Worm (Caenorhabditis elegans) whole organism, late embryonic: ENCODE measurements around the gene F59D12.2.
A peak's percentile ranks its signal among the peaks of the same experiment; 100 is the strongest.

Experiments
- C38D4.7 ChIP-seq: fragments of 200-800 bp; sonication (Bioruptor generic); optimal IDR thresholded peaks from 2 replicates; lab custom pipeline; 2018; ENCODE audit warnings: mild to moderate bottlenecking, missing genetic modification characterization, moderate library complexity, missing compliant biosample characterization
- F13H6.1 ChIP-seq: sonication (generic microtip); optimal IDR thresholded peaks from 2 replicates; lab custom pipeline; 2016; ENCODE audit warnings: missing genetic modification characterization, missing compliant biosample characterization
- K02D7.2 ChIP-seq: sonication (generic microtip); optimal IDR thresholded peaks from 2 replicates; lab custom pipeline; 2017; ENCODE audit warnings: mild to moderate bottlenecking, missing genetic modification characterization, missing compliant biosample characterization
- K09A11.1 ChIP-seq: sonication (generic microtip); optimal IDR thresholded peaks from 2 replicates; lab custom pipeline; 2017; ENCODE audit warnings: antibody characterized with exemption, mild to moderate bottlenecking, missing genetic modification characterization, missing compliant biosample characterization; ENCODE audit not compliant: insufficient read depth
- T23F11.4 ChIP-seq: fragments of 200-800 bp; sonication (Bioruptor generic); optimal IDR thresholded peaks from 2 replicates; lab custom pipeline; 2018; ENCODE audit warnings: mild to moderate bottlenecking, missing genetic modification characterization, missing compliant biosample characterization
- Y22D7AL.16 ChIP-seq: sonication (generic microtip); optimal IDR thresholded peaks from 2 replicates; lab custom pipeline; 2016; ENCODE audit warnings: missing genetic modification characterization, missing compliant biosample characterization
- ama-1 ChIP-seq: fragments of 150-350 bp; optimal IDR thresholded peaks from 2 replicates; lab custom pipeline; 2014
- ceh-14 ChIP-seq: sonication (generic microtip); optimal IDR thresholded peaks from 2 replicates; lab custom pipeline; 2016; ENCODE audit warnings: missing genotype, missing genetic modification characterization, missing compliant biosample characterization
- ceh-18 ChIP-seq: sonication (generic microtip); optimal IDR thresholded peaks from 2 replicates; lab custom pipeline; 2016; ENCODE audit warnings: missing genetic modification characterization, missing compliant biosample characterization
- ceh-22 ChIP-seq: sonication (generic microtip); optimal IDR thresholded peaks from 2 replicates; lab custom pipeline; 2017; ENCODE audit warnings: missing biosample characterization, missing genetic modification characterization
- ceh-30 ChIP-seq: fragments of 150-350 bp; optimal IDR thresholded peaks from 2 replicates; lab custom pipeline; 2014; ENCODE audit warnings: missing biosample characterization, missing genetic modification characterization
- ceh-34 ChIP-seq: sonication (generic microtip); optimal IDR thresholded peaks from 2 replicates; lab custom pipeline; 2016; ENCODE audit warnings: mild to moderate bottlenecking, missing genetic modification characterization, missing compliant biosample characterization
- ceh-45 ChIP-seq: fragments of 200-800 bp; sonication (Bioruptor generic); IDR thresholded peaks from 2 replicates; pipeline ENCODE4 v1.3.6; 2022; ENCODE audit warnings: missing genetic modification reagents, missing genetic modification characterization, missing compliant biosample characterization
- ceh-48 ChIP-seq: sonication (generic microtip); optimal IDR thresholded peaks from 2 replicates; lab custom pipeline; 2016; ENCODE audit warnings: missing genetic modification characterization, inconsistent platforms, missing compliant biosample characterization
- ceh-9 ChIP-seq: sonication (generic microtip); optimal IDR thresholded peaks from 2 replicates; lab custom pipeline; 2016; ENCODE audit warnings: mild to moderate bottlenecking, missing genetic modification characterization, inconsistent platforms, missing compliant biosample characterization
- elt-2 ChIP-seq: sonication (generic microtip); optimal IDR thresholded peaks from 2 replicates; lab custom pipeline; 2016; ENCODE audit warnings: missing genetic modification reagents, missing genetic modification characterization, missing compliant biosample characterization
- elt-4 ChIP-seq: sonication (generic microtip); optimal IDR thresholded peaks from 2 replicates; lab custom pipeline; 2016; ENCODE audit warnings: missing genetic modification characterization, missing compliant biosample characterization
- eyg-1 ChIP-seq: sonication (generic microtip); optimal IDR thresholded peaks from 2 replicates; lab custom pipeline; 2016; ENCODE audit warnings: missing genotype, missing genetic modification characterization, missing compliant biosample characterization
- fax-1 ChIP-seq: sonication (generic microtip); optimal IDR thresholded peaks from 2 replicates; lab custom pipeline; 2016; ENCODE audit warnings: missing genotype, missing genetic modification characterization, missing compliant biosample characterization
- gmeb-2 ChIP-seq: sonication (generic microtip); optimal IDR thresholded peaks from 2 replicates; lab custom pipeline; 2016; ENCODE audit warnings: missing genetic modification characterization, inconsistent platforms, missing compliant biosample characterization
- hlh-13 ChIP-seq: fragments of 200-800 bp; sonication (Bioruptor generic); optimal IDR thresholded peaks from 2 replicates; lab custom pipeline; 2018; ENCODE audit warnings: mild to moderate bottlenecking, missing genetic modification characterization, missing compliant biosample characterization
- hlh-15 ChIP-seq: sonication (generic microtip); optimal IDR thresholded peaks from 2 replicates; lab custom pipeline; 2016; ENCODE audit warnings: missing genetic modification characterization, missing compliant biosample characterization
- hlh-6 ChIP-seq: sonication (generic microtip); optimal IDR thresholded peaks from 2 replicates; lab custom pipeline; 2016; ENCODE audit warnings: missing genotype, missing genetic modification characterization, missing compliant biosample characterization
- hlh-8 ChIP-seq: sonication (generic microtip); optimal IDR thresholded peaks from 2 replicates; lab custom pipeline; 2016; ENCODE audit warnings: missing genotype, missing genetic modification characterization, missing compliant biosample characterization
- lim-6 ChIP-seq: sonication (generic microtip); optimal IDR thresholded peaks from 2 replicates; lab custom pipeline; 2016; ENCODE audit warnings: missing genetic modification characterization, missing compliant biosample characterization
- lin-11 ChIP-seq: fragments of 200-800 bp; sonication (Bioruptor generic); optimal IDR thresholded peaks from 2 replicates; lab custom pipeline; 2018; ENCODE audit warnings: mild to moderate bottlenecking, missing genetic modification characterization, missing compliant biosample characterization
- mec-3 ChIP-seq: sonication (generic microtip); optimal IDR thresholded peaks from 2 replicates; lab custom pipeline; 2016; ENCODE audit warnings: borderline replicate concordance, missing genetic modification characterization, missing compliant biosample characterization
- nfya-1 ChIP-seq: sonication (generic microtip); optimal IDR thresholded peaks from 2 replicates; lab custom pipeline; 2017; ENCODE audit warnings: missing genetic modification characterization, mild to moderate bottlenecking, missing compliant biosample characterization, antibody characterized with exemption, moderate library complexity
- nhr-11 ChIP-seq: fragments of 150-350 bp; optimal IDR thresholded peaks from 2 replicates; lab custom pipeline; 2014; ENCODE audit warnings: missing biosample characterization, missing genetic modification characterization
- npax-4 ChIP-seq: sonication (generic microtip); optimal IDR thresholded peaks from 2 replicates; lab custom pipeline; 2016; ENCODE audit warnings: missing genetic modification characterization, missing compliant biosample characterization
- odd-2 ChIP-seq: sonication (generic microtip); optimal IDR thresholded peaks from 2 replicates; lab custom pipeline; 2017; ENCODE audit warnings: antibody characterized with exemption, mild to moderate bottlenecking, missing genetic modification characterization, missing compliant biosample characterization
- pqm-1 ChIP-seq: sonication (generic microtip); optimal IDR thresholded peaks from 2 replicates; lab custom pipeline; 2016; ENCODE audit warnings: missing genetic modification characterization, missing compliant biosample characterization
- pros-1 ChIP-seq: fragments of 150-350 bp; optimal IDR thresholded peaks from 2 replicates; lab custom pipeline; 2014; ENCODE audit warnings: missing biosample characterization, missing genetic modification reagents, missing genetic modification characterization
- ref-2 ChIP-seq: sonication (generic microtip); optimal IDR thresholded peaks from 2 replicates; lab custom pipeline; 2016; ENCODE audit warnings: missing genetic modification characterization, missing compliant biosample characterization
- rnt-1 ChIP-seq: sonication (generic microtip); optimal IDR thresholded peaks from 2 replicates; lab custom pipeline; 2016; ENCODE audit warnings: missing genetic modification characterization, missing compliant biosample characterization
- sdc-2 ChIP-seq: sonication (generic microtip); optimal IDR thresholded peaks from 2 replicates; lab custom pipeline; 2016; ENCODE audit warnings: missing genotype, missing genetic modification characterization, missing compliant biosample characterization
- sox-2 ChIP-seq: fragments of 200-800 bp; sonication (Bioruptor generic); IDR thresholded peaks from 2 replicates; pipeline ENCODE4 v1.3.6; 2022; ENCODE audit warnings: missing genetic modification reagents, missing genetic modification characterization, missing compliant biosample characterization
- sox-4 ChIP-seq: sonication (generic microtip); optimal IDR thresholded peaks from 2 replicates; lab custom pipeline; 2017; ENCODE audit warnings: mild to moderate bottlenecking, missing genetic modification characterization, inconsistent platforms, missing compliant biosample characterization
- syd-9 ChIP-seq: sonication (generic microtip); optimal IDR thresholded peaks from 2 replicates; lab custom pipeline; 2016; ENCODE audit warnings: mild to moderate bottlenecking, missing genetic modification characterization, moderate library complexity, missing compliant biosample characterization
- tbx-2 ChIP-seq: sonication (generic microtip); optimal IDR thresholded peaks from 2 replicates; lab custom pipeline; 2016; ENCODE audit warnings: missing genetic modification characterization, missing compliant biosample characterization
- ttx-3 ChIP-seq: sonication (generic microtip); optimal IDR thresholded peaks from 2 replicates; lab custom pipeline; 2016; ENCODE audit warnings: missing genetic modification reagents, missing genetic modification characterization, missing compliant biosample characterization
- unc-42 ChIP-seq: sonication (generic microtip); optimal IDR thresholded peaks from 2 replicates; lab custom pipeline; 2016; ENCODE audit warnings: missing genotype, missing genetic modification characterization, missing compliant biosample characterization
- unc-55 ChIP-seq: sonication (generic microtip); optimal IDR thresholded peaks from 2 replicates; lab custom pipeline; 2017; ENCODE audit warnings: missing biosample characterization, missing genetic modification reagents, missing genetic modification characterization
- unc-86 ChIP-seq: sonication (generic microtip); optimal IDR thresholded peaks from 2 replicates; lab custom pipeline; 2016; ENCODE audit warnings: missing genetic modification characterization, missing compliant biosample characterization
- zip-5 ChIP-seq: sonication (generic microtip); optimal IDR thresholded peaks from 2 replicates; lab custom pipeline; 2016; ENCODE audit warnings: missing genetic modification characterization, missing compliant biosample characterization
- ztf-16 ChIP-seq: sonication (generic microtip); optimal IDR thresholded peaks from 2 replicates; lab custom pipeline; 2017; ENCODE audit warnings: missing genetic modification characterization, missing compliant biosample characterization

The F59D12.2 gene

DNA sequence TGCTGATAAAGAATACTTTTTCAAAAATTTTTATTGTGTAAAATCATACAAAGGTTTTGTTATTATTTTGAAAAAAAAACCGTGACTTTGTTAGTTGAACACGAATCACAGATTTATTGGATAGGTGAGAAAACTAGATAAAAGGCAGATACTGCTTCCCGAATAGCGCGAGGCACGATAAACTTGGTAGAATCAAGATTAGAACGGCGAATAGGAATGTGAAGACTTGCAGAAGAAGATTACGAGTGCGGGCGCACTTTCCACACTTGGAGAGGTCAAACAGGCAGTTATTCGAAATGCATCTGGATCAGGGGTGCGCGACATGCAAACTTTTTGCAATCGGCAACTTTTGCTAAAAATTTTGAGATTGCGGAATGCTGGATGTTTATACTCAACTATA, 37.7 kb upstream of the F59D12.2 start:
- TF ChIP-seq hlh-15 (tag; lab: Kevin White, UChicago), result no peak

DNA sequence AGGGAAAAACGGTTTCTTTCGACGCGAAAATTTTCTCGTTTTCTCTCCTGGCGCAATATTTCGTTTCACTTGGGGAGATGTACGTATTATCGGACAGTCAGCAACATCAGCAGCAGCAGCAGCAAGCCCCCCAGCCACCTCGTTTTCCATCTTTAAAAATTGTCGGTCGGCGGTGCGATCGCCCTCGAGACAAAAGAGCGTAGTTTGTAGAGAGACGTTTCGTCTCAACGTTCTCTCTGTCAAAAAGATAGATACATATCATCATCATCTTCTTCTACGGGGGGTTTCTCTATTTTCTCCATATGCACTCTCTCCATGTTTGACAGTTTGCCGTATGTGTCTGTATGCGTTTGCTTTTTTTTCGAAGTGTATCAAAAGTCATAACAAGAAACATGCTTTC, 34.1 kb upstream of the F59D12.2 start:
- TF ChIP-seq ceh-48 (tag; lab: Kevin White, UChicago) (no peak), fax-1 (no peak), lin-11 (tag; lab: Kevin White, UChicago) (no peak), F13H6.1 (tag; lab: Kevin White, UChicago) (no peak), unc-42 (tag; lab: Kevin White, UChicago) (no peak)

DNA sequence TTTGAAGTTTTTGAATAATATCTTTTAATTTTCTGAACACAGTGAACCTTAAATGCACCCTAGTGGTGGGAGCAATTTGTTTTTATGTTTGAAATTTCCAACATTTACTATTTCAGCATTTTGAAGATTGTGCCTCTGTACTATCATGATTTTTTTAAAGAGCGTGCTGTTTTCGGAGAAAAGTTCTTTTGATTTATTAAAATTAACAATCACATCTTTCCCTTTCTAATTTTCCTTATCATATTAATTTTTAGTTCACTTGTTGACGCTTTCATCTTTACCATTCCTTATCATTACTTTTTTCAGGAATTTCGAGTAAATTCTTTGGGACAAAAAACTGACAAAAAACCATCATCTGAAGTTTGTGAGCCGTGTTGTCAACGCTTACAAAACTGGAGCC, 32.4 kb upstream of the F59D12.2 start, which contains the start of gene nhr-48:
Gene nhr-48 (plus strand): TSS at position 301 of the 400 bp plus-strand sequence.
- no peak for TF ChIP-seq pros-1 (tag; lab: Kevin White, UChicago)
- no peak for TF ChIP-seq ztf-16 (tag; lab: Kevin White, UChicago)
- no peak for TF ChIP-seq Y22D7AL.16 (tag; lab: Kevin White, UChicago)

DNA sequence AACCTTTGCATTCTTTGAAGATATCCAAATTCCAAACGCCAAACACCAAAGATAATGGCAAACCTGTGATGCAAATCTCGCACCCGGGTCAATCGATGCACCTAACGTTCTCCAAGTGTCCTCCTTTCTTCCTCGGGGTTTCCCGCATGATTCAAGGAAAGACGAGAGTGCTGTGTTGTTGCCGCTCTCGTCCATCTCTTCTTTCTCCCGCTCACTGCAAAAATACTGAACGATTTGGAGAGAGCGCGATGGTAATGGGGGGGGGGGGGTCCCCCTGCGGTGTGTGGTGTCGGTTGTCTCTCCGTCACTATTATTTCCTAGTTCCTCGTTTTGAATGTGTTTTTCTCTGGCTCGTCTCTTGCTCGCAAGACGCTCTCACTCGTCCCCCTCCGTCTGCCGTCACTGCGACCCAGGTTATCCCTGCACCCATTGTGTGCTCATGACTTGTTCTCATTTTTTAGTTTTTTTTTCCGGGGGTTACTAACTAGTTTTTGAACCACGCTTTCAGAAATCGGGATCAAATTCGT, 31.9 kb upstream of the F59D12.2 start:
- no peak for TF ChIP-seq hlh-13 (GFP tag; lab: Kevin White, UChicago)
- TF ChIP-seq ceh-9 (tag; lab: Kevin White, UChicago), result no peak
- no peak for TF ChIP-seq sox-4 (tag; lab: Kevin White, UChicago)
- TF ChIP-seq sdc-2, result peak; percentile 86
- TF ChIP-seq fax-1, result peak; percentile 14
- no peak for TF ChIP-seq elt-4 (tag; lab: Kevin White, UChicago)
- peak; percentile 75 for TF ChIP-seq pros-1 (tag; lab: Kevin White, UChicago)
- no peak for TF ChIP-seq eyg-1 (tag; lab: Kevin White, UChicago)
- peak; percentile 26 for TF ChIP-seq gmeb-2 (tag; lab: Kevin White, UChicago)
- TF ChIP-seq rnt-1 (tag; lab: Kevin White, UChicago), result peak; percentile 90
- no peak for TF ChIP-seq npax-4 (tag; lab: Kevin White, UChicago)
- peak; percentile 47 for TF ChIP-seq ttx-3 (tag; lab: Kevin White, UChicago)
- TF ChIP-seq K02D7.2 (tag; lab: Kevin White, UChicago), result no peak
- no peak for TF ChIP-seq ama-1 (lab: Kevin White, UChicago)
- TF ChIP-seq ceh-18 (tag; lab: Kevin White, UChicago), result peak; percentile 94
- peak; percentile 63 for TF ChIP-seq ceh-30 (tag; lab: Kevin White, UChicago)
- no peak for TF ChIP-seq unc-86
- no peak for TF ChIP-seq mec-3 (tag; lab: Kevin White, UChicago)
- no peak for TF ChIP-seq zip-5 (tag; lab: Kevin White, UChicago)
- 0 out of 2 replicates have a peak, but pooled peaks have one; percentile 25 for TF ChIP-seq ceh-45 (GFP tag; lab: Robert Waterston, UW)
- TF ChIP-seq syd-9 (tag; lab: Kevin White, UChicago), result peak; percentile 58
- TF ChIP-seq lin-11 (tag; lab: Kevin White, UChicago), result no peak
- peak; percentile 76 for TF ChIP-seq unc-42 (tag; lab: Kevin White, UChicago)
- peak; percentile 52 for TF ChIP-seq sox-2 (GFP tag; lab: Robert Waterston, UW)
- peak; percentile 82 for TF ChIP-seq nfya-1 (tag; lab: Kevin White, UChicago)
- peak; percentile 97 for TF ChIP-seq ceh-34
- TF ChIP-seq K09A11.1, result peak; percentile 59
- no peak for TF ChIP-seq T23F11.4
- no peak for TF ChIP-seq ceh-22 (tag; lab: Kevin White, UChicago)
- TF ChIP-seq pqm-1 (tag; lab: Kevin White, UChicago), result no peak
- peak; percentile 63 for TF ChIP-seq unc-55 (GFP tag; lab: Kevin White, UChicago)
- TF ChIP-seq hlh-8, result no peak
- peak; percentile 59 for TF ChIP-seq elt-2
- no peak for TF ChIP-seq nhr-11
- no peak for TF ChIP-seq lim-6 (tag; lab: Kevin White, UChicago)
- peak; percentile 79 for TF ChIP-seq ceh-14
- TF ChIP-seq tbx-2 (tag; lab: Kevin White, UChicago), result peak; percentile 94
- peak; percentile 84 for TF ChIP-seq ref-2 (tag; lab: Kevin White, UChicago)
- no peak for TF ChIP-seq C38D4.7 (GFP tag; lab: Kevin White, UChicago)
- no peak for TF ChIP-seq ztf-16 (tag; lab: Kevin White, UChicago)
- no peak for TF ChIP-seq odd-2 (tag; lab: Kevin White, UChicago)
- peak; percentile 64 for TF ChIP-seq hlh-6 (tag; lab: Kevin White, UChicago)
- TF ChIP-seq F13H6.1 (tag; lab: Kevin White, UChicago), result peak; percentile 92
- no peak for TF ChIP-seq hlh-15 (tag; lab: Kevin White, UChicago)
